Fruit fly (Drosophila melanogaster): Measurements from ENCODE around the gene Nnf1b.

The Nnf1b gene

DNA sequence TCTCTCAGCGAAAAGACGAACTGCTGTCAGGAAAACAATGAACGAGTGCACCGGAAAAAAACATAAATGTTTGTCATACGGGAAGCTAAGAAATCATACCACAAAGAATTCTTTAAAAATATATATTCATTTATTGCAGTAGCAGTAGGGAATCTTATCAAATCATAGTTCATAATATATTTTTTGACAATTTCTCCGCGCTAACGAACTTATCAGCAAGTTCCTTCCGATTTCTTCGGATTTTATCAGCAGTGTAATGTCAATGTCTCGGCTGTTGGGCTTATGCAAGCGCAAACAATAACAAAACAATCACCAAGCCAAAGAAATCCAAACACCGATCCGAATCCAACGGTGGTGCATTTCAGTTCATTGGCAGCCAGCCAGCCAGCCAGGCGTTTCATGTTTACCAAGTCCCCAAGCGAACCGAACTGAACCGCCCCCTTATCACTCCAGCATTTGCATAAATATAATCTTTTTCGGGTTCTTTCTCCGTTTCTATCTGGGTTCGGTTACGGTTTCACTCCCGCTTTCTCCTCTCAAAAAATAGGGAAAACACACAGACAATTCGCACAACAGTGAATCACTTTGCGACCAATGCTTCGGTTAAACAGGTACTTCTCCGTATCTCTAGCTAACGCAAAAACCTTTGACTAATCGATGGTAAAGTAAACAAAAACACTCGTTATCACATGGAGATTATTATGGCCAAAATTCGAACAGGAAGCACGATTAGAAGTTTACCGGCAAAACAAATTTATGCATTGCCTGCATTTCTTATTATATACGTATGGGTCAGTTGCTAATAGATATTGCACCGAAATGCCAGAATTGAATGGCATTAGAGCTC, 17.4 kb downstream of the Nnf1b start:
- TF ChIP-seq cnc (optimal IDR thresholded peaks at IDR 0.05): no peak
- TF ChIP-seq cic (GFP tag; optimal IDR thresholded peaks at IDR 0.05): peak; percentile 41
- TF ChIP-seq toe (GFP tag; optimal IDR thresholded peaks at IDR 0.05): no peak
- TF ChIP-seq CG5204 (GFP tag; optimal IDR thresholded peaks at IDR 0.05): no peak

DNA sequence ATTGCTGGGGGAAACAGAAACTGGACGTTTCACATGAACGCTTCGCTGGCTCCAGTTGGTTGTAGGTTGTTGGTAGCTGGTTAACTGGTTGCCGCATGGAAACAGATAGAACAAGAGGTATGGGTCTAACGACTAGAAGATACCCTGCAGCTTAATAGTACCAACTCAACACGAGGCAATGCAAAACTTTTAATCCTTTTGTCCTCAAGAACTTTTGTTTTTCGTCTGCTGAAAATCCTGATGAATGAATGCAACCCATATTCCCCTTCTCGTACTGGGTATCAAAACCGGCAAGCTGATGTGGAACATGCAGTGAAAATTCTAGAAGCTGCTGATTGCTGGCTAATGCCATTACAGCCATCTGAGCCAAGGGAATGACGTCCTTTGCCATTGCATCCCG, 27.6 kb downstream of the Nnf1b start:
- no peak for TF ChIP-seq pad (GFP tag; optimal IDR thresholded peaks at IDR 0.05)
- TF ChIP-seq CG7045 (GFP tag; optimal IDR thresholded peaks at IDR 0.05): no peak
- no peak for TF ChIP-seq cic (GFP tag; optimal IDR thresholded peaks at IDR 0.05)
- TF ChIP-seq Mnt (GFP tag; optimal IDR thresholded peaks at IDR 0.05): no peak
- TF ChIP-seq CG7101 (tag; optimal IDR thresholded peaks at IDR 0.05): no peak

DNA sequence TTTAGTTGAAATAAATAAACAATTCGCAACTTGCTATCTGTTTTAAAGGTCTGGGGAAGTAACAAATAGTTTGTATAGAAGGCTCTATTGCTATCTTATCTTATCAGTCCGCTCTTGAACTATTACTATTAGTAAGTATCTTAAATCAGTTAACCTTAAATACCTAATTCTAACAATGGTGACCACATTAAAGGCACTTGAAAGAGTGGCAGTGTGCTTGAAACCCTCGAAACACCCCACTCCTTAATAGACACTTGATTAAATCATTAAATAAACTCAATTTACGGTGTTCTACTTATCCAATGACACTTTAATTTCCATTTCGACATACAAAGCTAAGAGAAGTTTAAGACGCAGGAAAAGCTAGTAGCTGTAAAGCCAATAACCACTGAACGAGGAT, 28.4 kb downstream of the Nnf1b start:
- TF ChIP-seq CG11617 (GFP tag; optimal IDR thresholded peaks at IDR 0.05) (no peak), CG5204 (GFP tag; optimal IDR thresholded peaks at IDR 0.05) (no peak), tj (GFP tag; optimal IDR thresholded peaks at IDR 0.05) (no peak), toe (GFP tag; optimal IDR thresholded peaks at IDR 0.05) (no peak), Crg-1 (GFP tag; optimal IDR thresholded peaks at IDR 0.05) (no peak), cic (GFP tag; optimal IDR thresholded peaks at IDR 0.05) (peak; percentile 5), ovo (GFP tag; optimal IDR thresholded peaks at IDR 0.05) (no peak), CG7101 (tag; optimal IDR thresholded peaks at IDR 0.05) (no peak), Mnt (GFP tag; optimal IDR thresholded peaks at IDR 0.05) (no peak)

DNA sequence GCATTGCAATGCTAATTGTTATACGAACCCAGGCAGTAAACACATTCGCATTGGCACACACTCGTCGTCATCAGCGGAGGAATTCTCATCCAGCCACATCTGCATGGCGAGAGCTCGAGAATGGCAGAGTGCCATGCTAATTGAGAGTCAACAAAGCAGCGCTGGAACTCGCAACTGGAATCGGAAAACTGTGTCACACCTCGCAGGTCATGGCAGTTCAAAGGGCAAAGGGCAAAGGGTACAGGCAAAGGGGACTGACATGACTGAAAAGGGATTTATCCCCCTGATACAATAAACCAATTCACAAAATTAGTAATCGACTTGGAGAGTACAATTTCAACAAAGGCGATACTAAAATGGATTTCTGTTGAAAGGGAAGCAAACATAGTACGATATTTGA, 29.6 kb downstream of the Nnf1b start:
- peak; percentile 25 for TF ChIP-seq CG12768 (GFP tag; optimal IDR thresholded peaks at IDR 0.05)
- peak; percentile 19 for TF ChIP-seq CG7045 (GFP tag; optimal IDR thresholded peaks at IDR 0.05)
- no peak for TF ChIP-seq CG7101 (tag; optimal IDR thresholded peaks at IDR 0.05)
- peak; percentile 19 for TF ChIP-seq ovo (GFP tag; optimal IDR thresholded peaks at IDR 0.05)

DNA sequence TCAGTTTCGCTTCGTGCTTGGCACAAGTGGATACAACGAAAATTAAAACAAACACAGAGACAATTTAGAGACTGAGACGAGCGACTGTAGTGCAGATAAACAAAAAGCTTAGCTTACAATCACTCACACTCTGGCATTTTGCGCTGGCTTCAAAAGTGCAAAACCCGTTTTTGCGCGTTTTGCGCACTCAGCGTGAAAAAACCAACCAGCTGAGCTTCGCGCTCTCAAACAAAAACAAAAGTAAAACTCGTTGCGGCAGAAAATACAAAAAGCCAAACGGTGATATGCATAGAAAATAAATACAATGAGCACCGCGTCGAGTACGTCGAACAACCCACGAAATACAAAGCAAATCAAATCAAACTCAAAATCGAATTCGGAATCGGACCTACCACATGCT, 30.3 kb downstream of the Nnf1b start:
- TF ChIP-seq CG12768 (GFP tag; optimal IDR thresholded peaks at IDR 0.05) (peak; percentile 39), tj (GFP tag; optimal IDR thresholded peaks at IDR 0.05) (peak; percentile 98), bab1 (GFP tag; optimal IDR thresholded peaks at IDR 0.05) (peak; percentile 10), kay (GFP tag; ENCODE audit: borderline replicate concordance) (peak; percentile 95), CG7101 (tag; optimal IDR thresholded peaks at IDR 0.05) (no peak), cic (GFP tag; optimal IDR thresholded peaks at IDR 0.05) (peak; percentile 63), CG5204 (GFP tag; optimal IDR thresholded peaks at IDR 0.05) (no peak)

DNA sequence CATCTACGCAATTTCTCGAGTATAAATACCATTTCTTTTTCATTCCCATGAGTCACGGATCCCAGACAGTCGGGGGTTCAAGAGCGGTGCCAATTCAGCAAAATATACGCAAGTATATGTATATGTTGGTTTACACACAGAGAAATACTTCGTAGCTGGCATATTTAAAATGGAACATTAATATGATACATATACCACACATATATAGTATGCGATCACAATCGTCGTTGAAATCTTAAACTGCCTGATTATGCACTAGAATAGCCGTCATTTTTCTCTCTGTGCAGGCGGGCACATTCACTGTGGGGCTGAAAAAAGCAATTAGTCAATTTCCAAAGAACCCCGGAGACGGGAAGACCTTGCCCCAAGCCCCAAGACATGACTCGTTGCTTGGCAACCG, 31.3 kb downstream of the Nnf1b start:
- TF ChIP-seq cnc (optimal IDR thresholded peaks at IDR 0.05): no peak
- no peak for TF ChIP-seq Mnt (GFP tag; optimal IDR thresholded peaks at IDR 0.05)
- TF ChIP-seq kay (GFP tag; ENCODE audit: borderline replicate concordance): no peak
- peak; percentile 54 for TF ChIP-seq CG33017 (tag; optimal IDR thresholded peaks at IDR 0.05)
- TF ChIP-seq CG11617 (GFP tag; optimal IDR thresholded peaks at IDR 0.05): peak; percentile 49
- peak; percentile 72 for TF ChIP-seq CG7101 (tag; optimal IDR thresholded peaks at IDR 0.05)
- TF ChIP-seq CG12768 (GFP tag; optimal IDR thresholded peaks at IDR 0.05): peak; percentile 81
- peak; percentile 78 for TF ChIP-seq CG14711 (tag; optimal IDR thresholded peaks at IDR 0.05)
- peak; percentile 66 for TF ChIP-seq Hr96 (GFP tag; optimal IDR thresholded peaks at IDR 0.05)
- TF ChIP-seq Crg-1 (GFP tag; optimal IDR thresholded peaks at IDR 0.05): no peak
- TF ChIP-seq cic (GFP tag; optimal IDR thresholded peaks at IDR 0.05): no peak
- TF ChIP-seq CG1620 (GFP tag; optimal IDR thresholded peaks at IDR 0.05): peak; percentile 50
- TF ChIP-seq Clk (GFP tag; optimal IDR thresholded peaks at IDR 0.05): peak; percentile 13
- TF ChIP-seq pad (GFP tag; optimal IDR thresholded peaks at IDR 0.05): peak; percentile 64
- TF ChIP-seq bab1 (GFP tag; optimal IDR thresholded peaks at IDR 0.05): peak; percentile 93
- TF ChIP-seq tj (GFP tag; optimal IDR thresholded peaks at IDR 0.05): peak; percentile 98
- TF ChIP-seq toe (GFP tag; optimal IDR thresholded peaks at IDR 0.05): peak; percentile 18
- TF ChIP-seq ovo (GFP tag; optimal IDR thresholded peaks at IDR 0.05): no peak
- peak; percentile 82 for TF ChIP-seq CG7045 (GFP tag; optimal IDR thresholded peaks at IDR 0.05)

DNA sequence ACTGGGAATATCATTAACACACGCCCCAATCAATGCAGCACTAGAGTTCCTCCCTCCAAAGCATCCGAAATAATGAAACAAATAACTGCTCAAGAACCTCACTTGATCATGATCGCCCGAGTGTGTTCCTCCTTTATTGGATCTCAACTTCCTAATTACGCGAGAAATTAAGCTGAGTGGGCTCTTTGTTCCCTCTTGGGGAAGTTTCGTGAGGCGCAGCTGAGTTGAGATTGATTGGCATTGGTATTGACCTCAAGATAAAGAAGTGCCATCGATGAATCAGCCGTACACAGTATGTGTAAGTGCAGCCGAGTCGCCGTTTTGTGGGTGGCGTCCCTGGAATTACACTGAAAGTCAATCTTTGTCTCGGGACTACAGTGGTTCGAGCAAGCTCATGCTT, 32.5 kb downstream of the Nnf1b start:
- TF ChIP-seq tj (GFP tag; optimal IDR thresholded peaks at IDR 0.05): peak; percentile 57
- TF ChIP-seq Mnt (GFP tag; optimal IDR thresholded peaks at IDR 0.05): no peak

DNA sequence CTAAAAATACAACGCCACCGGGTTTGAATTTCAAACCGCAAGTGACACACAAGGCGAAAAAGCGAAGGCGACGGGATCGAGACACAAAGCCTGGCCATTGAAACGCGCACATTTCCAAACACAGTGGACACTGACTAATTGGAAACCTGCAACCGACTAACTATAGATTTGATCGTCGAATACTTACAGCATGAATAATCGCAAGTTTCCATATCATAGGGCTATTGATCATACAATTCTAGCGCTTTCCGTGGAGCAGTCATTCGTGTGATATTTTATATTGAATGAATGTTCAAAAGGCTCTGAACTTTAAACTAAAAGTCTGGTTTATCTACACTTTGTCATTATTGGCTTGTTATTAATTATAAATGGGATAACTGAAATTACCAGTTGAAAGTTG, 32.9 kb downstream of the Nnf1b start:
- TF ChIP-seq Crg-1 (GFP tag; optimal IDR thresholded peaks at IDR 0.05) (peak; percentile 15), CG11617 (GFP tag; optimal IDR thresholded peaks at IDR 0.05) (peak; percentile 39), CG33017 (tag; optimal IDR thresholded peaks at IDR 0.05) (no peak), Mnt (GFP tag; optimal IDR thresholded peaks at IDR 0.05) (no peak)
